Worm (Caenorhabditis elegans): Measurements from ENCODE around the gene chil-23.

DNA sequence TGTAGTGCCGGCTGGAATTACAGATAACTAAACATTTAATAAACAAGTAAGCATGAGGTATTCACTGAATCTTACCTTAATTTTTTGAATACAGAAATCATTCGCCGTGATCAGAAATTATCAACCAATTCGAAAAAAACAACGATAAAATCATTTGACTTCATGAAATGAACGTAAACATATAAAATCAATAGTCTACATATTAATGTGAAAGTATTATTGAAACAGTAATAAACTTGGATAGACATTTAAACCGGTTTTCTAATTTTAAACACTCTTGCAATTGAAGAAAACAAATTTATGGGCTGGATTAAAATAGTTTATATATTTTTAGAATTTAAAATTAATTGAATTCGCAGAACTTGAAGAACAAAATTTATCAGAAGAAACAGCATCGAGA lies 26.6 kb downstream of the chil-23 start, which contains the start of gene chil-16:
- TF ChIP-seq ama-1 (optimal IDR thresholded peaks at IDR 0.05) (no peak), ceh-34 (tag; optimal IDR thresholded peaks at IDR 0.05) (no peak), eyg-1 (tag; optimal IDR thresholded peaks at IDR 0.05) (no peak), hlh-15 (tag; optimal IDR thresholded peaks at IDR 0.05) (no peak), rnt-1 (tag; optimal IDR thresholded peaks at IDR 0.05) (no peak), pha-4 (tag; optimal IDR thresholded peaks at IDR 0.05) (no peak), lim-6 (tag; optimal IDR thresholded peaks at IDR 0.05) (no peak), ceh-14 (tag; optimal IDR thresholded peaks at IDR 0.05) (no peak), sox-2 (GFP tag; IDR thresholded peaks at IDR 0.05) (no peak), pqm-1 (tag; optimal IDR thresholded peaks at IDR 0.05) (no peak), tbx-7 (tag; optimal IDR thresholded peaks at IDR 0.05) (no peak), ztf-16 (tag; optimal IDR thresholded peaks at IDR 0.05) (no peak), unc-3 (GFP tag; conservative IDR thresholded peaks at IDR 0.05) (no peak), unc-3 (tag; optimal IDR thresholded peaks at IDR 0.05) (no peak), ceh-22 (tag; optimal IDR thresholded peaks at IDR 0.05) (no peak)
